Worm (Caenorhabditis elegans): ENCODE measurements around the gene K02C4.2.

Gene K02C4.2

DNA sequence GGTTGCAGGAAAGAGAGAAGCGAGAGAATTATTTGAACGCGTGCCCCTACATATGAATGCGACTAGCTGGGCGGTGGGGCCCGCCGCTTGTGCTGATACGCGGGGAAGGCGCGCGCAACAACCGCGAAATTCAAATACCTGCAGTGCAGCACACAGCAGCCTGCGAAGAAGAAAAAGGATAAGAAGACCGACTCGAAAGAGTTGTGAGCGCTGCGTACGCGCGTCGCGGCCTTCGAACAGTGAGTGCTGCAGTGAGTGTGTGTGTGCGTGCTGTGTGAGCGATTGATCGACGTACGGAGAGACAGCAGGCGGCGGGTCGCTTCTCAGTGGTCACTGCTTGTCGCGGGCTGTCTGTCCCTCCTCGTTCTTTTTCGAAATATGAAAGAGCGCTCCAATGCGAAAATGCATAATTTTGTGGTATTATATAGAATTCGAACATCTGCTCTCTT lies 47.3 kb upstream of the K02C4.2 start (continued):
- TF ChIP-seq hlh-17 (GFP tag; optimal IDR thresholded peaks at IDR 0.05; ENCODE audit: borderline replicate concordance): no peak
- no peak for TF ChIP-seq unc-62 (GFP tag; optimal IDR thresholded peaks at IDR 0.05)
- peak; percentile 61 for TF ChIP-seq dsc-1 (tag; optimal IDR thresholded peaks at IDR 0.05)
- TF ChIP-seq Y116A8C.19 (tag; optimal IDR thresholded peaks at IDR 0.05; ENCODE audit: borderline replicate concordance): no peak
- TF ChIP-seq rnt-1 (tag; optimal IDR thresholded peaks at IDR 0.05): peak; percentile 50
- peak; percentile 79 for TF ChIP-seq ceh-8 (GFP tag; optimal IDR thresholded peaks at IDR 0.05)
- peak; percentile 46 for TF ChIP-seq mef-2 (tag; optimal IDR thresholded peaks at IDR 0.05)
- TF ChIP-seq irx-1 (tag; optimal IDR thresholded peaks at IDR 0.05): peak; percentile 40
- TF ChIP-seq C16A3.4 (tag; optimal IDR thresholded peaks at IDR 0.05): peak; percentile 81
- TF ChIP-seq nhr-11 (tag; optimal IDR thresholded peaks at IDR 0.05): no peak
- peak in 1 of 2 experiments; percentile 72 for TF ChIP-seq mdl-1 (tag; optimal IDR thresholded peaks at IDR 0.05)
- TF ChIP-seq xbp-1 (tag; optimal IDR thresholded peaks at IDR 0.05): peak; percentile 50
- TF ChIP-seq lin-14 (GFP tag; optimal IDR thresholded peaks at IDR 0.05): peak; percentile 95
- peak; percentile 71 for TF ChIP-seq lin-13 (GFP tag; optimal IDR thresholded peaks at IDR 0.05)
- TF ChIP-seq egl-13 (tag; optimal IDR thresholded peaks at IDR 0.05): peak; percentile 48
- no peak for TF ChIP-seq zip-4 (GFP tag; optimal IDR thresholded peaks at IDR 0.05)
- TF ChIP-seq mab-9 (GFP tag; IDR thresholded peaks at IDR 0.05): peak; percentile 48; the same call in 1 of the 2 replicates
- peak in 2 of 3 experiments; percentile 49 to 76 for TF ChIP-seq ceh-82 (tag; optimal IDR thresholded peaks at IDR 0.05)
- TF ChIP-seq pax-3 (tag; optimal IDR thresholded peaks at IDR 0.05): peak; percentile 72
- TF ChIP-seq jun-1 (tag; optimal IDR thresholded peaks at IDR 0.05): peak; percentile 85
- peak; percentile 32 for TF ChIP-seq vab-15 (tag; optimal IDR thresholded peaks at IDR 0.05)
- TF ChIP-seq zag-1 (tag; optimal IDR thresholded peaks at IDR 0.05): no peak
- peak; percentile 16 for TF ChIP-seq mep-1 (tag; optimal IDR thresholded peaks at IDR 0.05)
- peak in 1 of 2 experiments; percentile 51 for TF ChIP-seq ztf-11 (tag; optimal IDR thresholded peaks at IDR 0.05)
- TF ChIP-seq nhr-28 (tag; optimal IDR thresholded peaks at IDR 0.05): no peak
- peak; percentile 58 to 83 for TF ChIP-seq lsy-2 (tag; optimal IDR thresholded peaks at IDR 0.05)
- no peak for TF ChIP-seq grh-1 (GFP tag; IDR thresholded peaks at IDR 0.05)
- no peak for TF ChIP-seq ama-1 (optimal IDR thresholded peaks at IDR 0.05)
- peak; percentile 41 to 65 (median 41) for TF ChIP-seq dpl-1 (GFP tag; optimal IDR thresholded peaks at IDR 0.05)
- no peak for TF ChIP-seq nhr-12 (tag; optimal IDR thresholded peaks at IDR 0.05)
- no peak for TF ChIP-seq pag-3 (tag; optimal IDR thresholded peaks at IDR 0.05; ENCODE audit: borderline replicate concordance, insufficient read depth)
- peak; percentile 43 for TF ChIP-seq nhr-19 (GFP tag; conservative IDR thresholded peaks at IDR 0.05)
- peak; percentile 46 for TF ChIP-seq sox-4 (tag; optimal IDR thresholded peaks at IDR 0.05)
- no peak for TF ChIP-seq nhr-76 (tag; optimal IDR thresholded peaks at IDR 0.05)
- peak; percentile 63 for TF ChIP-seq skn-1 (tag; optimal IDR thresholded peaks at IDR 0.05)
- TF ChIP-seq swsn-7 (tag; optimal IDR thresholded peaks at IDR 0.05): peak; percentile 90
- TF ChIP-seq nhr-85 (tag): peak; percentile 75
- peak; percentile 38 for TF ChIP-seq fkh-10 (GFP tag; optimal IDR thresholded peaks at IDR 0.05)
- peak; percentile 30 for TF ChIP-seq elt-2 (tag; optimal IDR thresholded peaks at IDR 0.05)
- TF ChIP-seq snpc-4 (tag; optimal IDR thresholded peaks at IDR 0.05): peak; percentile 46
- TF ChIP-seq nhr-90 (tag; optimal IDR thresholded peaks at IDR 0.05; ENCODE audit: poor library complexity): peak; percentile 35
- 0 out of 2 replicates have a peak, but pooled peaks have one; percentile 47 for TF ChIP-seq ceh-88 (GFP tag; IDR thresholded peaks at IDR 0.05)
- peak in 1 of 2 experiments; percentile 20 for TF ChIP-seq egl-27 (tag; optimal IDR thresholded peaks at IDR 0.05)
